Worm (Caenorhabditis elegans): ENCODE measurements around the gene nlp-11.

The nlp-11 gene

DNA sequence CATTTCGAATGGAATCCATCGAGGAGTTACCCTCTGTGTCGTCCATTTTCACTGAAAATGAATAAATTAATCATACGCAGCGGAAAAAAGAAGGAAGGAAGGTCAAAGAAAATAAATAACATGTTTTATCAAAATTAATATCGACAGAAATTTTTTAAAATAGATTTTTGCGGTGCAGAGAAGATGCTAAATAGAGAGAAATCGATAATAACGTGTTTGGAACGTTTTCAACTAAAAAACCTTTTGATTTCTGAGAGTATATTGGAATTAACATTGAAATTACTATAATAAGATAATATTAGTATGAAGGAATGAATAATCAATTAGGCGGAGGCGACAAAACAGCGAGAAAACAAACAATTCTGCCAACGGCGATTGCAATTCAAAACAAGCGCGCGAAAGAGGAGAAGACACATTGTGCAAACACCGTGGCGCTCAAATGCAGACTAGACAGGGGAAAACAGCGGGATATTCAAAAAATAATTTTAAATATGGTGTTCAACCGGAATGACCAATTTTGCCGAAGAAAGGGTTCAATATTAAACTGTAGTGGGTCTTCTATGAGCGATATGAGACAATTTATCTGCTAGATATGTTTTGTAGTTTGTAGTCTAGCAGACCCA is 24.8 kb upstream of the nlp-11 start, which contains the start of gene wee-1.3 (continued):
- TF ChIP-seq nhr-11 (tag; optimal IDR thresholded peaks at IDR 0.05) (peak; percentile 35), pag-3 (tag; optimal IDR thresholded peaks at IDR 0.05; ENCODE audit: borderline replicate concordance) (no peak)

DNA sequence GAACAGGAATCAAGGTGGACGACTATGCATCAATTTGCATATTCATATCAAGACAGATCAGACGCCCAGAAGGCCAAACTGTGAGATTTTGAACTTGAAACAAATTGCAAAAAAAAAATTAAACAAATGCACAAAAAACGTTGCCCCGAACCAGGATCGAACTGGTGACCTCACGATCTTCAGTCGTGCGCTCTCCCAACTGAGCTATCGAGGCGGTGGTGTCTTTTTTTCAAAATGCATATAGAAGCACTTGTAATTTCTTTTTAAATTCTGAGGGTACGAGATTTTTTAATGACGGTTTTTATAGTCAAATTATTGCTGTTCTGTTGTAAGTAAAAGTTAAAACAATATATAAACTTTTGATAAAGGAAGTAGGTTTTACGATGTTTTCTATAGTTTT is 21.3 kb upstream of the nlp-11 start:
- TF ChIP-seq dve-1 (tag; optimal IDR thresholded peaks at IDR 0.05) (no peak), mec-3 (tag; optimal IDR thresholded peaks at IDR 0.05; ENCODE audit: borderline replicate concordance) (no peak), K02D7.2 (tag; optimal IDR thresholded peaks at IDR 0.05) (no peak), K09A11.1 (tag; optimal IDR thresholded peaks at IDR 0.05; ENCODE audit: insufficient read depth) (no peak), gmeb-2 (tag; optimal IDR thresholded peaks at IDR 0.05) (no peak), pros-1 (tag; optimal IDR thresholded peaks at IDR 0.05) (no peak), dmd-4 (tag; optimal IDR thresholded peaks at IDR 0.05; ENCODE audit: borderline replicate concordance) (no peak), T23F11.4 (GFP tag; optimal IDR thresholded peaks at IDR 0.05) (no peak), ceh-48 (tag; optimal IDR thresholded peaks at IDR 0.05) (no peak), hlh-30 (tag; optimal IDR thresholded peaks at IDR 0.05; ENCODE audit: insufficient read depth) (no peak), lim-6 (tag; optimal IDR thresholded peaks at IDR 0.05) (no peak), ama-1 (optimal IDR thresholded peaks at IDR 0.05) (no peak), pat-9 (tag; optimal IDR thresholded peaks at IDR 0.05) (no peak), fkh-6 (tag; optimal IDR thresholded peaks at IDR 0.05) (no peak), Y22D7AL.16 (tag; optimal IDR thresholded peaks at IDR 0.05) (no peak), sox-2 (GFP tag; IDR thresholded peaks at IDR 0.05) (no peak), che-1 (tag; optimal IDR thresholded peaks at IDR 0.05) (no peak), ceh-30 (tag; optimal IDR thresholded peaks at IDR 0.05) (no peak), pqm-1 (tag; optimal IDR thresholded peaks at IDR 0.05) (no peak)

DNA sequence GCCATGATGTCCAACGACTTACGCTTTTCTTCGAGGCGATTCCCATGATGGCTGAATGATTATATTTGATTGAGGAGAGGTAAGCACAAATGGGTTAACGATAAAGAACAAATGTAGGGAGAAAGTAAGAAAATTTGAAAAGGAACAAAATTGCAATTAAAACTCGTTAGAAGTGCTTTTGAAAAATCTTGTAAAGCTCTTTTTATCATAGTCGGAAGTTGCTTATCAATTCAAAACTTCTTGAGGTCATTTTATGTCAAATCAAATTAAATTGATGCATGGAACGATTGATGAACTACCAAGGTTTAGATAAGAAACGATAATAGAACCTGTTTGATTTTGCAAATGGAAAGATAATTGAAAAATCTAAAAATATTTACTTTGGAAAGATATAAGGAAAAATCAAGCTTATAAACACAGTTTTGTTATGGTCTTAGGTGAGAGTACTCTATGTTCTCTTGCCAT is 17.1 kb upstream of the nlp-11 start, which contains the start of gene glt-5:
TSS of gene glt-5 (minus strand) at position 51 of the 465 bp plus-strand sequence.
- TF ChIP-seq ceh-48 (tag; optimal IDR thresholded peaks at IDR 0.05) (no peak), tbx-2 (tag; optimal IDR thresholded peaks at IDR 0.05) (no peak), ceh-34 (tag; optimal IDR thresholded peaks at IDR 0.05) (no peak), ahr-1 (tag; optimal IDR thresholded peaks at IDR 0.05) (no peak), elt-2 (tag; optimal IDR thresholded peaks at IDR 0.05) (no peak)

- TF ChIP-seq pha-4 (tag; optimal IDR thresholded peaks at IDR 0.05): no peak
- peak; percentile 0 for TF ChIP-seq nfya-1 (tag; optimal IDR thresholded peaks at IDR 0.05)
Observed at ce11 chrII:9706207-9706606, 14.5 kb upstream of the nlp-11 start, which contains the start of gene Y53C12A.3. Gene Y53C12A.3 (minus strand): TSS chrII:9706240.

DNA sequence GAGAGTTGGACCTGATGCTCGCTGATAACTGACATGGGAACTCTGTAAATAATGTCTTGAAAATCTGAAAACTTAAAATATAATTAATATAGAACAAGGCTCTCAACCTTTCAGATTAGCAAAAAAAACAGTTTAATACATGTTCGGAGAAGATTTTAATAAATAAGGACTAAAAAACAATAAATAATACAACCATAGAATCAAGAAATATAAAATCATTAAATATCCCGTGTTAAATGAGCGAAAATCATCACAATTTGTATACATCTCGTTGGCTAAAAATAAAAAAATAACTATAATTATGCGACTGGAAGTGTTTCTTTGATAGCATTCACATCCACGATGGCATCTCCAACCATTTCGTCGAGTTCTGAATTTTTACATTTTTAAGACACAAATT is 13.0 kb upstream of the nlp-11 start, which contains the start of gene Y53C12A.10:
TSS of gene Y53C12A.10 (minus strand) at position 101 of the 400 bp plus-strand sequence.
- TF ChIP-seq pha-2 (tag; optimal IDR thresholded peaks at IDR 0.05): no peak
- no peak for TF ChIP-seq ets-4 (tag; optimal IDR thresholded peaks at IDR 0.05)

ce11 chrII:9703601-9704000 is 11.9 kb upstream of the nlp-11 start, which contains the start of gene mop-25.2:
Gene mop-25.2 (minus strand): TSS chrII:9703701.
- no peak for TF ChIP-seq elt-2 (tag; optimal IDR thresholded peaks at IDR 0.05)
- no peak for TF ChIP-seq ref-2 (tag; optimal IDR thresholded peaks at IDR 0.05)

ce11 chrII:9700363-9700762 is 8.6 kb upstream of the nlp-11 start, which contains the start of the genes Y53C12A.8 and Y53C12A.7:
Gene Y53C12A.8 (minus strand): TSS chrII:9700463.
Gene Y53C12A.7 (plus strand): TSS chrII:9700543.
- TF ChIP-seq nhr-232 (tag; optimal IDR thresholded peaks at IDR 0.05) (no peak), pax-1 (tag; optimal IDR thresholded peaks at IDR 0.05) (no peak)
